Fruit fly (Drosophila melanogaster) whole organism, adult: Measurements from ENCODE around the gene CG13607.

Source experiments
- Mnt ChIP-seq: fragments of 200-800 bp; sonication (Bioruptor generic); optimal IDR thresholded peaks from 2 replicates; lab custom pipeline; 2016; ENCODE audit warnings: missing biosample characterization, mild to moderate bottlenecking, missing genetic modification characterization
- tj ChIP-seq: fragments of 200-800 bp; sonication (Bioruptor generic); optimal IDR thresholded peaks from 3 replicates; lab custom pipeline; 2017; ENCODE audit warnings: missing biosample characterization, mild to moderate bottlenecking, missing genetic modification characterization, moderate library complexity
- toe ChIP-seq: fragments of 200-800 bp; sonication (Bioruptor generic); optimal IDR thresholded peaks from 2 replicates; lab custom pipeline; 2016; ENCODE audit warnings: missing biosample characterization, missing genetic modification characterization

- TF ChIP-seq tj (GFP tag; lab: Kevin White, UChicago) (no peak), Mnt (no peak), toe (GFP tag; lab: Kevin White, UChicago) (no peak)
Measured at dm6 chr3R:24069965-24070364, 46.2 kb downstream of the CG13607 start.
